Worm (Caenorhabditis elegans) whole organism, young adult: ENCODE data around the gene vha-18.

Source experiments
- B0035.1 ChIP-seq: sonication (generic microtip); optimal IDR thresholded peaks from 2 replicates; lab custom pipeline; 2016; ENCODE audit warnings: missing genetic modification characterization, mild to moderate bottlenecking, missing compliant biosample characterization, missing genotype, missing genetic modification reagents
- C06A6.2 ChIP-seq: fragments of 200-800 bp; sonication (Bioruptor generic); conservative IDR thresholded peaks from 2 replicates; pipeline ENCODE4 v1.3.6; 2022; ENCODE audit warnings: missing genetic modification characterization, missing compliant biosample characterization
- F33H1.4 ChIP-seq: fragments of 200-800 bp; sonication (Bioruptor generic); IDR thresholded peaks from 2 replicates; pipeline ENCODE4 v1.3.6; 2022; ENCODE audit warnings: missing genetic modification reagents, missing genetic modification characterization, missing compliant biosample characterization
- F37B4.10 ChIP-seq: fragments of 200-800 bp; sonication (Bioruptor generic); IDR thresholded peaks from 2 replicates; pipeline ENCODE4 v1.3.6; 2022; ENCODE audit warnings: missing genetic modification characterization, missing compliant biosample characterization
- F52B5.7 ChIP-seq: sonication (generic microtip); optimal IDR thresholded peaks from 2 replicates; lab custom pipeline; 2016; ENCODE audit warnings: mild to moderate bottlenecking, missing genetic modification characterization, missing compliant biosample characterization
- F57A8.1 ChIP-seq: fragments of 200-800 bp; sonication (Bioruptor generic); optimal IDR thresholded peaks from 2 replicates; lab custom pipeline; 2018; ENCODE audit warnings: mild to moderate bottlenecking, missing genetic modification characterization, moderate library complexity, missing compliant biosample characterization
- T26A5.8 ChIP-seq: sonication (generic microtip); optimal IDR thresholded peaks from 2 replicates; lab custom pipeline; 2016; ENCODE audit warnings: missing genetic modification characterization, missing compliant biosample characterization
- Y53F4B.3 ChIP-seq: fragments of 200-800 bp; sonication (Bioruptor generic); IDR thresholded peaks from 2 replicates; pipeline ENCODE4 v1.3.6; 2022; ENCODE audit warnings: missing genetic modification reagents, missing genetic modification characterization, missing compliant biosample characterization
- Y56A3A.18 ChIP-seq: fragments of 200-800 bp; sonication (Bioruptor generic); IDR thresholded peaks from 2 replicates; pipeline ENCODE4 v1.3.6; 2022; ENCODE audit warnings: missing genetic modification reagents, missing genetic modification characterization, missing compliant biosample characterization
- Y67H2A.10 ChIP-seq: fragments of 200-800 bp; sonication (Bioruptor generic); conservative IDR thresholded peaks from 2 replicates; pipeline ENCODE4 v1.3.6; 2022; ENCODE audit warnings: missing genetic modification reagents, missing genetic modification characterization, missing compliant biosample characterization
- Y95B8A.8 ChIP-seq: fragments of 200-800 bp; sonication (Bioruptor generic); IDR thresholded peaks from 2 replicates; pipeline ENCODE4 v1.3.6; 2022; ENCODE audit warnings: missing genetic modification reagents, missing genetic modification characterization, missing compliant biosample characterization
- akir-1 ChIP-seq: fragments of 200-800 bp; sonication (Bioruptor generic); optimal IDR thresholded peaks from 2 replicates; lab custom pipeline; 2018; ENCODE audit warnings: mild to moderate bottlenecking, missing genetic modification characterization, moderate library complexity, missing compliant biosample characterization
- athp-1 ChIP-seq: sonication (generic microtip); optimal IDR thresholded peaks from 2 replicates; lab custom pipeline; 2017; ENCODE audit warnings: mild to moderate bottlenecking, missing genetic modification characterization, missing compliant biosample characterization
- attf-5 ChIP-seq: fragments of 200-800 bp; sonication (Bioruptor generic); optimal IDR thresholded peaks from 2 replicates; lab custom pipeline; 2018; ENCODE audit warnings: mild to moderate bottlenecking, missing genetic modification characterization, missing compliant biosample characterization
- ceh-27 ChIP-seq: fragments of 200-800 bp; sonication (Bioruptor generic); optimal IDR thresholded peaks from 2 replicates; lab custom pipeline; 2018; ENCODE audit warnings: mild to moderate bottlenecking, missing genetic modification characterization, moderate library complexity, missing compliant biosample characterization
- ceh-58 ChIP-seq: fragments of 200-800 bp; sonication (Bioruptor generic); IDR thresholded peaks from 2 replicates; pipeline ENCODE4 v1.3.6; 2022; ENCODE audit warnings: missing genetic modification characterization, missing compliant biosample characterization
- ceh-91 ChIP-seq: fragments of 200-800 bp; sonication (Bioruptor generic); IDR thresholded peaks from 2 replicates; pipeline ENCODE4 v1.3.6; 2022; ENCODE audit warnings: missing genetic modification reagents, missing genetic modification characterization, missing compliant biosample characterization
- chd-7 ChIP-seq: sonication (generic microtip); optimal IDR thresholded peaks from 2 replicates; lab custom pipeline; 2016; ENCODE audit warnings: mild to moderate bottlenecking, missing genetic modification characterization, moderate library complexity, missing compliant biosample characterization
- die-1 ChIP-seq: sonication (generic microtip); optimal IDR thresholded peaks from 2 replicates; lab custom pipeline; 2016; ENCODE audit warnings: missing genotype, mild to moderate bottlenecking, missing genetic modification characterization, missing compliant biosample characterization
- dpff-1 ChIP-seq: sonication (generic microtip); optimal IDR thresholded peaks from 2 replicates; lab custom pipeline; 2017; ENCODE audit warnings: mild to moderate bottlenecking, missing genetic modification characterization, missing compliant biosample characterization
- efl-1 ChIP-seq: fragments of 150-350 bp; optimal IDR thresholded peaks from 2 replicates; lab custom pipeline; 2014; ENCODE audit warnings: missing biosample characterization, missing genetic modification reagents, missing genetic modification characterization
- egl-18 ChIP-seq: fragments of 200-800 bp; sonication (Bioruptor generic); IDR thresholded peaks from 2 replicates; pipeline ENCODE4 v1.3.6; 2022; ENCODE audit warnings: missing genetic modification reagents, missing genetic modification characterization, missing compliant biosample characterization
- lag-1 ChIP-seq: fragments of 200-800 bp; sonication (Bioruptor generic); IDR thresholded peaks from 2 replicates; pipeline ENCODE4 v1.3.6; 2022; ENCODE audit warnings: missing genetic modification reagents, missing genetic modification characterization, missing compliant biosample characterization
- let-526 ChIP-seq: fragments of 200-800 bp; sonication (Bioruptor generic); IDR thresholded peaks from 2 replicates; pipeline ENCODE4 v1.3.6; 2022; ENCODE audit warnings: missing genetic modification reagents, missing genetic modification characterization, missing compliant biosample characterization
- lsl-1 ChIP-seq: fragments of 200-800 bp; sonication (Bioruptor generic); optimal IDR thresholded peaks from 2 replicates; lab custom pipeline; 2018; ENCODE audit warnings: mild to moderate bottlenecking, missing genetic modification characterization, moderate library complexity, missing compliant biosample characterization
- madf-10 ChIP-seq: sonication (generic microtip); optimal IDR thresholded peaks from 2 replicates; lab custom pipeline; 2016; ENCODE audit warnings: mild to moderate bottlenecking, missing genetic modification characterization, missing compliant biosample characterization
- madf-3 ChIP-seq: fragments of 200-800 bp; sonication (Bioruptor generic); IDR thresholded peaks from 2 replicates; pipeline ENCODE4 v1.3.6; 2022; ENCODE audit warnings: missing genetic modification reagents, missing genetic modification characterization, missing compliant biosample characterization
- madf-8 ChIP-seq: fragments of 200-800 bp; sonication (Bioruptor generic); conservative IDR thresholded peaks from 2 replicates; pipeline ENCODE4 v1.3.6; 2022; ENCODE audit warnings: missing genetic modification reagents, missing genetic modification characterization, missing compliant biosample characterization
- mel-28 ChIP-seq: sonication (generic microtip); optimal IDR thresholded peaks from 2 replicates; lab custom pipeline; 2016; ENCODE audit warnings: borderline replicate concordance, mild to moderate bottlenecking, missing genetic modification characterization, missing compliant biosample characterization
- mes-4 ChIP-seq: sonication (generic microtip); optimal IDR thresholded peaks from 2 replicates; lab custom pipeline; 2016; ENCODE audit warnings: missing genotype, missing genetic modification characterization, missing compliant biosample characterization
- nfya-1 ChIP-seq: sonication (generic microtip); optimal IDR thresholded peaks from 2 replicates; lab custom pipeline; 2017; ENCODE audit warnings: antibody characterized with exemption, missing compliant biosample characterization, missing genetic modification characterization, borderline replicate concordance; ENCODE audit not compliant: insufficient read depth
- nfya-2 ChIP-seq: fragments of 200-800 bp; sonication (Bioruptor generic); IDR thresholded peaks from 2 replicates; pipeline ENCODE4 v1.3.6; 2022; ENCODE audit warnings: missing genetic modification reagents, missing genetic modification characterization, missing compliant biosample characterization
- nfyb-1 ChIP-seq: fragments of 200-800 bp; sonication (Bioruptor generic); IDR thresholded peaks from 2 replicates; pipeline ENCODE4 v1.3.6; 2022; ENCODE audit warnings: missing genetic modification reagents, missing genetic modification characterization, missing compliant biosample characterization
- nhr-179 ChIP-seq: sonication (generic microtip); optimal IDR thresholded peaks from 2 replicates; lab custom pipeline; 2016; ENCODE audit warnings: mild to moderate bottlenecking, missing genetic modification characterization, missing compliant biosample characterization
- nhr-80 ChIP-seq: sonication (generic microtip); optimal IDR thresholded peaks from 2 replicates; lab custom pipeline; 2016; ENCODE audit warnings: missing genetic modification characterization, missing compliant biosample characterization
- nhr-90 ChIP-seq: sonication (generic microtip); optimal IDR thresholded peaks from 2 replicates; lab custom pipeline; 2016; ENCODE audit warnings: missing genotype, mild to moderate bottlenecking, missing genetic modification characterization, missing compliant biosample characterization
- pha-4 ChIP-seq: fragments of 150-350 bp; sonication (generic microtip); optimal IDR thresholded peaks from 2 replicates; lab custom pipeline; 2014; ENCODE audit warnings: missing biosample characterization, missing genetic modification reagents, missing genetic modification characterization
- rcor-1 ChIP-seq: fragments of 200-800 bp; sonication (Bioruptor generic); IDR thresholded peaks from 2 replicates; pipeline ENCODE4 v1.3.6; 2022; ENCODE audit warnings: missing genetic modification reagents, missing genetic modification characterization, missing compliant biosample characterization
- rec-8 ChIP-seq, 2 experiments: sonication (generic microtip); optimal IDR thresholded peaks; 2 replicates each; lab custom pipeline; 2016; ENCODE audit warnings: mild to moderate bottlenecking in 2 of 2, missing genetic modification characterization in 2 of 2, missing genetic modification reagents in 2 of 2, missing genotype in 2 of 2, missing biosample characterization in 1 of 2, missing compliant biosample characterization in 1 of 2, moderate library complexity in 1 of 2
- rpc-1 ChIP-seq, 2 experiments: fragments of 150-350 bp in 1 of 2; sonication (generic microtip) in 1 of 2; optimal IDR thresholded peaks; 2 replicates each; lab custom pipeline; 2014 to 2018; ENCODE audit warnings: missing biosample characterization in 1 of 2, missing genetic modification characterization in 1 of 2, missing genetic modification reagents in 1 of 2, missing genotype in 1 of 2
- sdz-38 ChIP-seq: sonication (generic microtip); optimal IDR thresholded peaks from 2 replicates; lab custom pipeline; 2016; ENCODE audit warnings: missing genotype, missing genetic modification characterization, missing compliant biosample characterization
- somi-1 ChIP-seq: fragments of 200-800 bp; sonication (Bioruptor generic); optimal IDR thresholded peaks from 2 replicates; lab custom pipeline; 2018; ENCODE audit warnings: mild to moderate bottlenecking, missing genetic modification characterization, missing compliant biosample characterization
- tbp1 ChIP-seq: fragments of 200-800 bp; sonication (Bioruptor generic); optimal IDR thresholded peaks from 2 replicates; lab custom pipeline; 2018; ENCODE audit warnings: mild to moderate bottlenecking, missing genetic modification characterization, missing compliant biosample characterization
- tlf-1 ChIP-seq: fragments of 200-800 bp; sonication (Bioruptor generic); optimal IDR thresholded peaks from 2 replicates; lab custom pipeline; 2018; ENCODE audit warnings: mild to moderate bottlenecking, missing genetic modification characterization, missing compliant biosample characterization
- unc-130 ChIP-seq: sonication (generic microtip); optimal IDR thresholded peaks from 2 replicates; lab custom pipeline; 2016; ENCODE audit warnings: missing genetic modification reagents, missing genetic modification characterization, missing compliant biosample characterization
- zfh-2 ChIP-seq: fragments of 200-800 bp; sonication (Bioruptor generic); conservative IDR thresholded peaks from 2 replicates; pipeline ENCODE4 v1.3.6; 2022; ENCODE audit warnings: missing genetic modification reagents, missing genetic modification characterization, missing compliant biosample characterization
- ztf-6 ChIP-seq: fragments of 200-800 bp; sonication (Bioruptor generic); IDR thresholded peaks from 2 replicates; pipeline ENCODE4 v1.3.6; 2022; ENCODE audit warnings: missing genetic modification reagents, missing genetic modification characterization, missing compliant biosample characterization

Gene vha-18

ce11 chrV:8424840-8425814 is 11.8 kb upstream of the vha-18 start (continued):
- TF ChIP-seq ceh-91 (GFP tag; lab: Robert Waterston, UW) (no peak), egl-18 (GFP tag; lab: Robert Waterston, UW) (no peak), lsl-1 (GFP tag; lab: Kevin White, UChicago) (peak; percentile 96), mes-4 (tag; lab: Kevin White, UChicago) (no peak), dpff-1 (tag; lab: Kevin White, UChicago) (no peak), ceh-27 (no peak), athp-1 (tag; lab: Kevin White, UChicago) (no peak), lag-1 (GFP tag; lab: Robert Waterston, UW) (no peak), madf-3 (no peak), let-526 (GFP tag; lab: Robert Waterston, UW) (no peak), nhr-179 (tag; lab: Kevin White, UChicago) (no peak), madf-8 (GFP tag; lab: Robert Waterston, UW) (peak; percentile 64), nfya-2 (no peak), B0035.1 (tag; lab: Kevin White, UChicago) (no peak), tbp1 (GFP tag; lab: Kevin White, UChicago) (no peak), rpc-1 (optimal IDR thresholded peaks at IDR 0.05; lab: Kevin White, UChicago) (no peak), rpc-1 (tag; optimal IDR thresholded peaks at IDR 0.05; lab: Kevin White, UChicago) (no peak), ceh-58 (GFP tag; lab: Robert Waterston, UW) (no peak), attf-5 (no peak), Y53F4B.3 (GFP tag; lab: Robert Waterston, UW) (no peak), akir-1 (no peak), unc-130 (GFP tag; lab: Kevin White, UChicago) (no peak), Y56A3A.18 (no peak), T26A5.8 (tag; lab: Kevin White, UChicago) (no peak), nhr-80 (tag; lab: Kevin White, UChicago) (peak; percentile 94), nhr-90 (tag; lab: Kevin White, UChicago) (peak; percentile 9), F52B5.7 (no peak), rec-8 (tag; optimal IDR thresholded peaks at IDR 0.05; lab: Kevin White, UChicago) (no peak), chd-7 (tag; lab: Kevin White, UChicago) (no peak), F57A8.1 (GFP tag; lab: Kevin White, UChicago) (no peak), rcor-1 (GFP tag; lab: Robert Waterston, UW) (no peak), efl-1 (GFP tag; lab: Kevin White, UChicago) (no peak), nfya-1 (tag; lab: Kevin White, UChicago) (no peak), sdz-38 (tag; lab: Kevin White, UChicago) (no peak), mel-28 (tag; lab: Kevin White, UChicago) (no peak), C06A6.2 (GFP tag; lab: Robert Waterston, UW) (no peak), somi-1 (GFP tag; lab: Kevin White, UChicago) (no peak), Y95B8A.8 (no peak), nfyb-1 (no peak), F33H1.4 (peak; percentile 86), pha-4 (peak; percentile 55), tlf-1 (GFP tag; lab: Kevin White, UChicago) (no peak), zfh-2 (no peak), madf-10 (tag; lab: Kevin White, UChicago) (no peak), die-1 (tag; lab: Kevin White, UChicago) (no peak), Y67H2A.10 (GFP tag; lab: Robert Waterston, UW) (no peak), F37B4.10 (GFP tag; lab: Robert Waterston, UW) (no peak), ztf-6 (no peak)
